Fruit fly (Drosophila melanogaster) whole organism, adult: ENCODE results near the gene cno.

Source experiments
- CG11617 ChIP-seq: fragments of 200-800 bp; sonication (Bioruptor generic); optimal IDR thresholded peaks from 2 replicates; lab custom pipeline; 2017; ENCODE audit warnings: mild to moderate bottlenecking, missing biosample characterization, missing genetic modification reagents, missing genetic modification characterization
- CG12768 ChIP-seq: fragments of 200-800 bp; sonication (Bioruptor generic); optimal IDR thresholded peaks from 2 replicates; lab custom pipeline; 2017; ENCODE audit warnings: missing biosample characterization, missing genetic modification characterization, mild to moderate bottlenecking, moderate library complexity, missing genetic modification reagents
- CG14711 ChIP-seq: fragments of 200-800 bp; sonication (Bioruptor generic); optimal IDR thresholded peaks from 2 replicates; lab custom pipeline; 2018; ENCODE audit warnings: missing biosample characterization, mild to moderate bottlenecking, missing genetic modification characterization, moderate library complexity
- CG1620 ChIP-seq: fragments of 200-800 bp; sonication (Bioruptor generic); optimal IDR thresholded peaks from 2 replicates; lab custom pipeline; 2016; ENCODE audit warnings: missing biosample characterization, missing genetic modification characterization
- CG33017 ChIP-seq: fragments of 200-800 bp; sonication (Bioruptor generic); optimal IDR thresholded peaks from 2 replicates; lab custom pipeline; 2018; ENCODE audit warnings: missing biosample characterization, mild to moderate bottlenecking, missing genetic modification characterization, moderate library complexity
- CG5204 ChIP-seq: fragments of 200-800 bp; sonication (Bioruptor generic); optimal IDR thresholded peaks from 2 replicates; lab custom pipeline; 2016; ENCODE audit warnings: missing biosample characterization, missing genetic modification characterization
- CG7101 ChIP-seq: fragments of 200-800 bp; sonication (Bioruptor generic); optimal IDR thresholded peaks from 2 replicates; lab custom pipeline; 2018; ENCODE audit warnings: missing biosample characterization, mild to moderate bottlenecking, missing genetic modification characterization, moderate library complexity
- Clk ChIP-seq: fragments of 200-800 bp; sonication (Bioruptor generic); optimal IDR thresholded peaks from 2 replicates; lab custom pipeline; 2017; ENCODE audit warnings: missing biosample characterization, missing genetic modification characterization
- Crg-1 ChIP-seq: fragments of 200-800 bp; sonication (Bioruptor generic); optimal IDR thresholded peaks from 2 replicates; lab custom pipeline; 2016; ENCODE audit warnings: missing biosample characterization, missing genetic modification characterization
- Mnt ChIP-seq: fragments of 200-800 bp; sonication (Bioruptor generic); optimal IDR thresholded peaks from 2 replicates; lab custom pipeline; 2016; ENCODE audit warnings: missing biosample characterization, mild to moderate bottlenecking, missing genetic modification characterization
- bab1 ChIP-seq: fragments of 200-800 bp; sonication (Bioruptor generic); optimal IDR thresholded peaks from 3 replicates; lab custom pipeline; 2019; ENCODE audit warnings: missing biosample characterization, mild to moderate bottlenecking, missing genetic modification characterization, moderate library complexity
- kay ChIP-seq: fragments of 200-800 bp; sonication (Bioruptor generic); peaks from one replicate; lab custom pipeline; 2016; ENCODE audit warnings: missing biosample characterization, missing genetic modification characterization, borderline replicate concordance
- tj ChIP-seq: fragments of 200-800 bp; sonication (Bioruptor generic); optimal IDR thresholded peaks from 3 replicates; lab custom pipeline; 2017; ENCODE audit warnings: missing biosample characterization, mild to moderate bottlenecking, missing genetic modification characterization, moderate library complexity
- toe ChIP-seq: fragments of 200-800 bp; sonication (Bioruptor generic); optimal IDR thresholded peaks from 2 replicates; lab custom pipeline; 2016; ENCODE audit warnings: missing biosample characterization, missing genetic modification characterization

DNA sequence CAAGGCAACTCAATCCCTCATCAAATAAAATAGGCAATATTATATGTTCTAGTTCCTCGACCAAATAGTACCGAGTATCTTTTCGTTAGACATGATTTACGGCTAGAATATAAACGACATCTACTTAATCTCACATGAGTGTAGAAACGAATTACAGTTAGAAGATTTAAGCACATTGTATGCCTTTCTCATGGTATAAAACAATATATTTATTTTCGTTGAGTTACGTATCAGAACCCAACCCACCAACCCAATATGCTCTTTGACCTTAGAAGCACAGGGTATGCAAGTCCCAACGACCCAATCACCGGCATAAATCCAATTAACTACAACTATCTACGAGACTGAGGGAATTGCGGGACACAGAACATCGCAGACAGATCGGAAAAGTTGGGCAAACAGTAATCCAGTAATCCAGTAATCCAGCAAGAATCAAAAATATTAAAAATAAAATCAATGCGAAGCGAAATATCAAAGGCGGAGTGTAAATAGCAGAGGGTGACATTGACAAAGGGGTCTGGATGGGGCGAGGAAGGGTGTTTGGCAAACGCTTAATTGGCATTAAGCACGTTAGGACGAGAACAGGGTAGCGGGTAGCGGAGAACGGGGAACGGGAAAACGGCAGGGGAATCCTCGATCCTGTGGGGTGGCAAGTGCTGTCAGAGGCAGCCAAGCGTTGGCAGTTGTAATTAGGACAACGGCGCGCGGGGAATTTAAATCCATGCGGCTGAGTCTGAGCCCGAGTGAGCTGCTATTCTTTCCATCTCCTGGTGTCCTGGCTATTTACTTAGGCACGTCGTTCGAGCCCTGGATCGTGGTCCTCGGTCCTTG lies 94.8 kb downstream of the cno start:
- TF ChIP-seq CG14711 (tag; lab: Kevin White, UChicago) (no peak), CG1620 (GFP tag; lab: Kevin White, UChicago) (no peak), bab1 (GFP tag; lab: Kevin White, UChicago) (no peak), kay (GFP tag; lab: Kevin White, UChicago) (no peak), CG7101 (tag; lab: Kevin White, UChicago) (no peak), Mnt (no peak), tj (no peak), CG5204 (GFP tag; lab: Kevin White, UChicago) (no peak), toe (GFP tag; lab: Kevin White, UChicago) (no peak), CG12768 (GFP tag; lab: Kevin White, UChicago) (no peak), CG11617 (GFP tag; lab: Kevin White, UChicago) (no peak), Crg-1 (GFP tag; lab: Kevin White, UChicago) (no peak), CG33017 (tag; lab: Kevin White, UChicago) (no peak), Clk (no peak)
